Fruit fly (Drosophila melanogaster): Measurements from ENCODE around the gene mRpL17.

dm6 chr3L:216325-216724, 48.3 kb upstream of the mRpL17 start, which contains the start of gene Kaz1-ORFB:
- TF ChIP-seq CG4496 (GFP tag; IDR thresholded peaks at IDR 0.05) (no peak), CG32121 (GFP tag; IDR thresholded peaks at IDR 0.05) (no peak), CG34367 (tag; optimal IDR thresholded peaks at IDR 0.05) (no peak), CG13204 (GFP tag; optimal IDR thresholded peaks at IDR 0.05) (no peak), Pif1B (GFP tag; optimal IDR thresholded peaks at IDR 0.05) (no peak), D1 (tag; optimal IDR thresholded peaks at IDR 0.05) (no peak), Pif1A (GFP tag; optimal IDR thresholded peaks at IDR 0.05) (no peak), CG8159 (tag; optimal IDR thresholded peaks at IDR 0.05) (no peak), CG12605 (GFP tag; IDR thresholded peaks at IDR 0.05) (no peak), CG8301 (tag; optimal IDR thresholded peaks at IDR 0.05) (no peak)
